Fruit fly (Drosophila melanogaster) whole organism, embryonic: ENCODE data around the gene Mst85C.
A peak's percentile ranks its signal among the peaks of the same experiment; 100 is the strongest.

ENCODE experiments used
- Asciz ChIP-seq: fragments of 200-800 bp; sonication (Bioruptor generic); optimal IDR thresholded peaks from 2 replicates; lab custom pipeline; 2017; ENCODE audit warnings: missing biosample characterization, mild to moderate bottlenecking, missing genetic modification characterization, missing genetic modification reagents
- Bgb ChIP-seq: fragments of 200-800 bp; sonication (Bioruptor generic); IDR thresholded peaks from 2 replicates; pipeline ENCODE4 v1.3.6; 2022; ENCODE audit warnings: missing biosample characterization, missing genetic modification characterization; ENCODE audit not compliant: partially characterized antibody
- CG12071 ChIP-seq: fragments of 200-800 bp; sonication (Bioruptor generic); optimal IDR thresholded peaks from 3 replicates; lab custom pipeline; 2018; ENCODE audit warnings: missing biosample characterization, mild to moderate bottlenecking, missing genetic modification characterization
- CG12236 ChIP-seq: fragments of 200-800 bp; sonication (Bioruptor generic); optimal IDR thresholded peaks from 2 replicates; lab custom pipeline; 2016; ENCODE audit warnings: missing biosample characterization, missing genetic modification characterization
- CG12659 ChIP-seq: fragments of 200-800 bp; sonication (Bioruptor generic); optimal IDR thresholded peaks from 3 replicates; lab custom pipeline; 2017; ENCODE audit warnings: mild to moderate bottlenecking, missing biosample characterization, missing genetic modification reagents, missing genetic modification characterization
- CG13424 ChIP-seq: fragments of 200-800 bp; sonication (Bioruptor generic); optimal IDR thresholded peaks from 2 replicates; lab custom pipeline; 2019; ENCODE audit warnings: missing biosample characterization, mild to moderate bottlenecking, missing genetic modification characterization, moderate library complexity
- CG13894 ChIP-seq: fragments of 200-800 bp; sonication (Bioruptor generic); optimal IDR thresholded peaks from 3 replicates; lab custom pipeline; 2018; ENCODE audit warnings: missing biosample characterization, mild to moderate bottlenecking, missing genetic modification characterization, moderate library complexity
- CG14710 ChIP-seq: fragments of 200-800 bp; sonication (Bioruptor generic); optimal IDR thresholded peaks from 3 replicates; lab custom pipeline; 2019; ENCODE audit warnings: missing biosample characterization, mild to moderate bottlenecking, missing genetic modification characterization, moderate library complexity
- CG15696 ChIP-seq: fragments of 200-800 bp; sonication (Bioruptor generic); optimal IDR thresholded peaks from 2 replicates; lab custom pipeline; 2019; ENCODE audit warnings: missing biosample characterization, mild to moderate bottlenecking, missing genetic modification characterization, moderate library complexity
- CG17829 ChIP-seq: fragments of 200-800 bp; optimal IDR thresholded peaks from 2 replicates; lab custom pipeline; 2019; ENCODE audit warnings: missing biosample characterization, mild to moderate bottlenecking, missing genetic modification characterization, moderate library complexity
- CG18476 ChIP-seq: fragments of 200-800 bp; sonication (Bioruptor generic); optimal IDR thresholded peaks from 2 replicates; lab custom pipeline; 2016; ENCODE audit warnings: missing biosample characterization, mild to moderate bottlenecking, missing genetic modification characterization
- CG2202 ChIP-seq: fragments of 200-800 bp; sonication (Bioruptor generic); optimal IDR thresholded peaks from 2 replicates; lab custom pipeline; 2018; ENCODE audit warnings: missing biosample characterization, mild to moderate bottlenecking, missing genetic modification characterization
- CG31224 ChIP-seq: fragments of 200-800 bp; sonication (Bioruptor generic); IDR thresholded peaks from 2 replicates; pipeline ENCODE4 v1.3.6; 2022; ENCODE audit warnings: missing biosample characterization, missing genetic modification characterization
- CG31388 ChIP-seq: fragments of 200-800 bp; sonication (Bioruptor generic); optimal IDR thresholded peaks from 2 replicates; lab custom pipeline; 2016; ENCODE audit warnings: missing biosample characterization, missing genetic modification characterization
- CG32767 ChIP-seq: fragments of 200-800 bp; sonication (Bioruptor generic); IDR thresholded peaks from 2 replicates; pipeline ENCODE4 v1.3.6; 2022; ENCODE audit warnings: missing biosample characterization, missing genetic modification characterization
- CG34376 ChIP-seq: fragments of 200-800 bp; sonication (Bioruptor generic); optimal IDR thresholded peaks from 2 replicates; lab custom pipeline; 2018; ENCODE audit warnings: missing biosample characterization, mild to moderate bottlenecking, missing genetic modification characterization
- CG4282 ChIP-seq: fragments of 200-800 bp; sonication (Bioruptor generic); optimal IDR thresholded peaks from 2 replicates; lab custom pipeline; 2016; ENCODE audit warnings: missing biosample characterization, missing genetic modification characterization
- CG4820 ChIP-seq: fragments of 200-800 bp; sonication (Bioruptor generic); optimal IDR thresholded peaks from 3 replicates; lab custom pipeline; 2016; ENCODE audit warnings: missing biosample characterization, missing genetic modification characterization
- CG5180 ChIP-seq: fragments of 200-800 bp; sonication (Bioruptor generic); optimal IDR thresholded peaks from 3 replicates; lab custom pipeline; 2017; ENCODE audit warnings: missing biosample characterization, missing genetic modification characterization, mild to moderate bottlenecking, moderate library complexity, missing genetic modification reagents
- CG6254 ChIP-seq: fragments of 200-800 bp; sonication (Bioruptor generic); optimal IDR thresholded peaks from 3 replicates; lab custom pipeline; 2017; ENCODE audit warnings: mild to moderate bottlenecking, missing biosample characterization, missing genetic modification reagents, missing genetic modification characterization
- CG6272 ChIP-seq: fragments of 200-800 bp; sonication (Bioruptor generic); IDR thresholded peaks from 2 replicates; pipeline ENCODE4 v1.3.6; 2022; ENCODE audit warnings: missing biosample characterization, missing genetic modification characterization
- CG7357 ChIP-seq: fragments of 200-800 bp; sonication (Bioruptor generic); IDR thresholded peaks from 3 replicates; pipeline ENCODE4 v1.3.6; 2022; ENCODE audit warnings: missing biosample characterization, missing genetic modification characterization
- CG7745 ChIP-seq: fragments of 200-800 bp; sonication (Bioruptor generic); optimal IDR thresholded peaks from 2 replicates; lab custom pipeline; 2018; ENCODE audit warnings: missing biosample characterization, mild to moderate bottlenecking, missing genetic modification characterization, moderate library complexity
- CG7928 ChIP-seq: fragments of 200-800 bp; sonication (Bioruptor generic); optimal IDR thresholded peaks from 2 replicates; lab custom pipeline; 2017; ENCODE audit warnings: missing biosample characterization, mild to moderate bottlenecking, missing genetic modification characterization
- CG8388 ChIP-seq: fragments of 200-800 bp; sonication (Bioruptor generic); optimal IDR thresholded peaks from 2 replicates; lab custom pipeline; 2019; ENCODE audit warnings: missing biosample characterization, mild to moderate bottlenecking, missing genetic modification characterization, moderate library complexity
- CG8944 ChIP-seq: fragments of 200-800 bp; sonication (Bioruptor generic); optimal IDR thresholded peaks from 3 replicates; lab custom pipeline; 2016; ENCODE audit warnings: missing biosample characterization, missing genetic modification characterization
- CG9817 ChIP-seq: fragments of 200-800 bp; sonication (Bioruptor generic); optimal IDR thresholded peaks from 2 replicates; lab custom pipeline; 2018; ENCODE audit warnings: missing biosample characterization, mild to moderate bottlenecking, missing genetic modification characterization, moderate library complexity
- D19B ChIP-seq: fragments of 200-800 bp; sonication (Bioruptor generic); optimal IDR thresholded peaks from 2 replicates; lab custom pipeline; 2017; ENCODE audit warnings: missing biosample characterization, mild to moderate bottlenecking, missing genetic modification characterization
- Hey ChIP-seq: fragments of 200-800 bp; sonication (Bioruptor generic); optimal IDR thresholded peaks from 3 replicates; lab custom pipeline; 2018; ENCODE audit warnings: missing biosample characterization, mild to moderate bottlenecking, missing genetic modification characterization
- Hmr ChIP-seq: fragments of 200-800 bp; sonication (Bioruptor generic); optimal IDR thresholded peaks from 3 replicates; lab custom pipeline; 2017; ENCODE audit warnings: mild to moderate bottlenecking, missing biosample characterization, missing genetic modification reagents, missing genetic modification characterization
- Hr3 ChIP-seq: fragments of 200-800 bp; sonication (Bioruptor generic); optimal IDR thresholded peaks from 3 replicates; lab custom pipeline; 2016; ENCODE audit warnings: missing biosample characterization, missing genetic modification characterization
- Ptx1 ChIP-seq: fragments of 200-800 bp; sonication (Bioruptor generic); IDR thresholded peaks from 2 replicates; pipeline ENCODE4 v1.3.6; 2022; ENCODE audit warnings: missing biosample characterization, missing genetic modification characterization
- Sox102F ChIP-seq: fragments of 200-800 bp; sonication (Bioruptor generic); optimal IDR thresholded peaks from 2 replicates; lab custom pipeline; 2018; ENCODE audit warnings: missing biosample characterization, mild to moderate bottlenecking, missing genetic modification characterization, moderate library complexity
- TFAM ChIP-seq: fragments of 200-800 bp; sonication (Bioruptor generic); optimal IDR thresholded peaks from 2 replicates; lab custom pipeline; 2017; ENCODE audit warnings: missing biosample characterization, missing genetic modification characterization, inconsistent platforms
- chn ChIP-seq: fragments of 200-800 bp; sonication (Bioruptor generic); optimal IDR thresholded peaks from 2 replicates; lab custom pipeline; 2016; ENCODE audit warnings: missing biosample characterization, missing genetic modification characterization
- exex ChIP-seq: fragments of 200-800 bp; sonication (Bioruptor generic); optimal IDR thresholded peaks from 4 replicates; lab custom pipeline; 2018; ENCODE audit warnings: missing biosample characterization, mild to moderate bottlenecking, missing genetic modification characterization, moderate library complexity
- grn ChIP-seq: fragments of 200-800 bp; sonication (Bioruptor generic); optimal IDR thresholded peaks from 3 replicates; lab custom pipeline; 2017; ENCODE audit warnings: missing biosample characterization, missing genetic modification characterization
- kah ChIP-seq: fragments of 200-800 bp; sonication (Bioruptor generic); optimal IDR thresholded peaks from 2 replicates; lab custom pipeline; 2018; ENCODE audit warnings: missing biosample characterization, mild to moderate bottlenecking, missing genetic modification characterization
- ken ChIP-seq: fragments of 200-800 bp; sonication (Bioruptor generic); IDR thresholded peaks from 3 replicates; pipeline ENCODE4 v1.3.6; 2022; ENCODE audit warnings: missing biosample characterization, missing genetic modification characterization
- lmd ChIP-seq: fragments of 200-800 bp; sonication (Bioruptor generic); IDR thresholded peaks from 2 replicates; pipeline ENCODE4 v1.3.6; 2022; ENCODE audit warnings: missing biosample characterization, missing genetic modification characterization
- nau ChIP-seq: fragments of 200-800 bp; sonication (Bioruptor generic); optimal IDR thresholded peaks from 3 replicates; lab custom pipeline; 2017; ENCODE audit warnings: missing biosample characterization, mild to moderate bottlenecking, missing genetic modification characterization, missing genetic modification reagents
- sqz ChIP-seq: fragments of 200-800 bp; sonication (Bioruptor generic); optimal IDR thresholded peaks from 3 replicates; lab custom pipeline; 2018; ENCODE audit warnings: missing biosample characterization, mild to moderate bottlenecking, missing genetic modification characterization
- tup ChIP-seq: fragments of 200-800 bp; sonication (Bioruptor generic); optimal IDR thresholded peaks from 2 replicates; lab custom pipeline; 2016; ENCODE audit warnings: missing biosample characterization, mild to moderate bottlenecking, missing genetic modification characterization, moderate library complexity

Mst85C gene

dm6 chr3R:9057398-9058058 lies 9.1 kb downstream of the Mst85C start (continued):
- TF ChIP-seq CG32767 (GFP tag; lab: Robert Waterston, UW): no peak
- TF ChIP-seq CG15696: peak; percentile 96
- peak; percentile 92 for TF ChIP-seq CG7745
- TF ChIP-seq Hr3 (GFP tag; lab: Kevin White, UChicago): peak; percentile 96
- peak; percentile 95 for TF ChIP-seq CG34376 (GFP tag; lab: Kevin White, UChicago)
- peak; percentile 99 for TF ChIP-seq CG17829
- no peak for TF ChIP-seq CG31224 (GFP tag; lab: Robert Waterston, UW)
- peak; percentile 58 for TF ChIP-seq chn (GFP tag; lab: Kevin White, UChicago)
- TF ChIP-seq CG4282 (GFP tag; lab: Kevin White, UChicago): no peak
- TF ChIP-seq Asciz (GFP tag; lab: Kevin White, UChicago): peak; percentile 97
- peak; percentile 96 for TF ChIP-seq nau (GFP tag; lab: Kevin White, UChicago)
- no peak for TF ChIP-seq ken (GFP tag; lab: Robert Waterston, UW)
- peak; percentile 92 for TF ChIP-seq kah
- peak; percentile 99 for TF ChIP-seq CG12659 (GFP tag; lab: Kevin White, UChicago)
- peak; percentile 99 for TF ChIP-seq Hmr
- peak; percentile 91 for TF ChIP-seq D19B (GFP tag; lab: Kevin White, UChicago)
- TF ChIP-seq CG7357 (GFP tag; lab: Robert Waterston, UW): peak; percentile 84
- TF ChIP-seq CG12071 (GFP tag; lab: Kevin White, UChicago): peak; percentile 88
- TF ChIP-seq Bgb: no peak
- TF ChIP-seq exex: peak; percentile 99
- TF ChIP-seq CG8944 (GFP tag; lab: Kevin White, UChicago): no peak
- peak; percentile 90 for TF ChIP-seq CG18476 (GFP tag; lab: Kevin White, UChicago)
- TF ChIP-seq grn: no peak
- TF ChIP-seq CG2202 (tag; lab: Kevin White, UChicago): peak; percentile 97
- TF ChIP-seq CG8388 (GFP tag; lab: Kevin White, UChicago): peak; percentile 98
- peak; percentile 92 for TF ChIP-seq CG5180 (GFP tag; lab: Kevin White, UChicago)
- peak; percentile 76 for TF ChIP-seq tup
- peak; percentile 24 for TF ChIP-seq CG12236 (GFP tag; lab: Kevin White, UChicago)
- TF ChIP-seq sqz (GFP tag; lab: Kevin White, UChicago): peak; percentile 94
- peak; percentile 60 for TF ChIP-seq TFAM
- TF ChIP-seq CG13894 (tag; lab: Kevin White, UChicago): peak; percentile 98
- TF ChIP-seq CG9817: peak; percentile 97
- TF ChIP-seq CG31388: peak; percentile 86
- TF ChIP-seq CG4820 (GFP tag; lab: Kevin White, UChicago): peak; percentile 89
- peak; percentile 98 for TF ChIP-seq CG14710 (tag; lab: Kevin White, UChicago)
- peak; percentile 89 for TF ChIP-seq CG6272 (GFP tag; lab: Robert Waterston, UW)
- TF ChIP-seq CG7928 (GFP tag; lab: Kevin White, UChicago): peak; percentile 78
- no peak for TF ChIP-seq lmd (GFP tag; lab: Robert Waterston, UW)
- TF ChIP-seq CG6254 (GFP tag; lab: Kevin White, UChicago): peak; percentile 94
- peak; percentile 99 for TF ChIP-seq CG13424
- peak; percentile 99 for TF ChIP-seq Sox102F (GFP tag; lab: Kevin White, UChicago)
- peak; percentile 56 for TF ChIP-seq Hey (tag; lab: Kevin White, UChicago)
- TF ChIP-seq Ptx1: no peak
- TF ChIP-seq, all 482 proteins: peak for 282
